Worm (Caenorhabditis elegans) whole organism, L4 larva: ENCODE data around the gene F56A8.3.
A peak's percentile ranks its signal among the peaks of the same experiment; 100 is the strongest.

Source experiments
- F10B5.3 ChIP-seq: sonication (generic microtip); optimal IDR thresholded peaks from 2 replicates; lab custom pipeline; 2016; ENCODE audit warnings: mild to moderate bottlenecking, missing genetic modification characterization, missing compliant biosample characterization
- F37D6.2 ChIP-seq: sonication (generic microtip); optimal IDR thresholded peaks from 2 replicates; lab custom pipeline; 2016; ENCODE audit warnings: mild to moderate bottlenecking, missing genetic modification characterization, missing compliant biosample characterization
- T20F7.1 ChIP-seq: fragments of 200-800 bp; sonication (Bioruptor generic); optimal IDR thresholded peaks from 2 replicates; lab custom pipeline; 2018; ENCODE audit warnings: mild to moderate bottlenecking, missing genetic modification characterization, missing compliant biosample characterization
- Y48G9A.11 ChIP-seq: fragments of 200-800 bp; sonication (Bioruptor generic); IDR thresholded peaks from 2 replicates; pipeline ENCODE4 v1.3.6; 2022; ENCODE audit warnings: missing genetic modification reagents, missing genetic modification characterization, missing compliant biosample characterization
- Y75B8A.6 ChIP-seq: fragments of 200-800 bp; sonication (Bioruptor generic); IDR thresholded peaks from 2 replicates; pipeline ENCODE4 v1.3.6; 2022; ENCODE audit warnings: missing genetic modification reagents, missing genetic modification characterization, missing compliant biosample characterization
- ZK337.2 ChIP-seq: fragments of 200-800 bp; sonication (Bioruptor generic); IDR thresholded peaks from 2 replicates; pipeline ENCODE4 v1.3.6; 2022; ENCODE audit warnings: missing genetic modification reagents, missing genetic modification characterization, missing compliant biosample characterization
- aha-1 ChIP-seq: fragments of 150-350 bp; peaks from one replicate; lab custom pipeline; 2014; ENCODE audit warnings: missing biosample characterization, missing genetic modification characterization
- arid-1 ChIP-seq: fragments of 200-800 bp; sonication (Bioruptor generic); conservative IDR thresholded peaks from 2 replicates; pipeline ENCODE4 v1.3.6; 2022; ENCODE audit warnings: missing genetic modification reagents, missing genetic modification characterization, missing compliant biosample characterization
- ceh-20 ChIP-seq: fragments of 200-800 bp; sonication (Bioruptor generic); IDR thresholded peaks from 2 replicates; pipeline ENCODE4 v1.3.6; 2022; ENCODE audit warnings: missing genetic modification reagents, missing genetic modification characterization, missing compliant biosample characterization
- ceh-62 ChIP-seq: sonication (generic microtip); optimal IDR thresholded peaks from 2 replicates; lab custom pipeline; 2017; ENCODE audit warnings: missing biosample characterization, missing genetic modification characterization
- ctbp-1 ChIP-seq: fragments of 200-800 bp; sonication (Bioruptor generic); IDR thresholded peaks from 2 replicates; pipeline ENCODE4 v1.3.6; 2022; ENCODE audit warnings: missing genetic modification reagents, missing genetic modification characterization, missing compliant biosample characterization
- daf-12 ChIP-seq: fragments of 150-350 bp; optimal IDR thresholded peaks from 2 replicates; lab custom pipeline; 2014; ENCODE audit warnings: missing biosample characterization, missing genetic modification reagents, missing genetic modification characterization
- daf-16 ChIP-seq, 3 experiments: sonication (generic microtip); optimal IDR thresholded peaks; 2 replicates each; lab custom pipeline; 2016 to 2017; ENCODE audit warnings: missing genetic modification characterization in 3 of 3, missing genetic modification reagents in 3 of 3, mild to moderate bottlenecking in 2 of 3, missing compliant biosample characterization in 2 of 3, missing biosample characterization in 1 of 3, moderate library complexity in 1 of 3
- daf-8 ChIP-seq: fragments of 200-800 bp; sonication (Bioruptor generic); IDR thresholded peaks from 2 replicates; pipeline ENCODE4 v1.3.6; 2022; ENCODE audit warnings: missing genetic modification characterization, missing compliant biosample characterization
- fos-1 ChIP-seq: fragments of 150-350 bp; optimal IDR thresholded peaks from 2 replicates; lab custom pipeline; 2014; ENCODE audit warnings: missing biosample characterization, missing genetic modification characterization
- gei-8 ChIP-seq: fragments of 200-800 bp; sonication (Bioruptor generic); optimal IDR thresholded peaks from 2 replicates; lab custom pipeline; 2018; ENCODE audit warnings: mild to moderate bottlenecking, missing genetic modification characterization, missing compliant biosample characterization
- hif-1 ChIP-seq, 2 experiments: sonication (generic microtip); optimal IDR thresholded peaks; 2 replicates each; lab custom pipeline; 2016 to 2017; ENCODE audit warnings: missing compliant biosample characterization in 2 of 2, missing genetic modification characterization in 2 of 2, missing genetic modification reagents in 2 of 2, missing genotype in 2 of 2, mild to moderate bottlenecking in 1 of 2
- jun-1 ChIP-seq: fragments of 150-350 bp; optimal IDR thresholded peaks from 2 replicates; lab custom pipeline; 2014; ENCODE audit warnings: missing biosample characterization, missing genetic modification reagents, missing genetic modification characterization
- lin-1 ChIP-seq: fragments of 200-800 bp; sonication (Bioruptor generic); IDR thresholded peaks from 2 replicates; pipeline ENCODE4 v1.3.6; 2022; ENCODE audit warnings: missing genetic modification reagents, missing genetic modification characterization, missing compliant biosample characterization
- lin-13 ChIP-seq: fragments of 150-350 bp; optimal IDR thresholded peaks from 2 replicates; lab custom pipeline; 2014; ENCODE audit warnings: missing biosample characterization, missing genetic modification reagents, missing genetic modification characterization
- lin-15B ChIP-seq: fragments of 150-350 bp; sonication (generic microtip); optimal IDR thresholded peaks from 3 replicates; lab custom pipeline; 2014; ENCODE audit warnings: missing biosample characterization, missing genetic modification characterization
- lin-29 ChIP-seq: fragments of 200-800 bp; sonication (Bioruptor generic); IDR thresholded peaks from 2 replicates; pipeline ENCODE4 v1.3.6; 2022; ENCODE audit warnings: missing genetic modification reagents, missing genetic modification characterization, missing compliant biosample characterization
- lin-38 ChIP-seq: fragments of 200-800 bp; sonication (Bioruptor generic); IDR thresholded peaks from 2 replicates; pipeline ENCODE4 v1.3.6; 2022; ENCODE audit warnings: missing genetic modification reagents, missing genetic modification characterization, missing compliant biosample characterization
- lir-3 ChIP-seq: sonication (generic microtip); optimal IDR thresholded peaks from 2 replicates; lab custom pipeline; 2016; ENCODE audit warnings: mild to moderate bottlenecking, missing genetic modification characterization, missing compliant biosample characterization
- madf-5 ChIP-seq, 2 experiments: fragments of 200-800 bp; sonication (Bioruptor generic); IDR thresholded peaks; 2 replicates each; pipeline ENCODE4 v1.3.6; 2022; ENCODE audit warnings: missing compliant biosample characterization in 2 of 2, missing genetic modification characterization in 2 of 2
- madf-9 ChIP-seq: fragments of 200-800 bp; sonication (Bioruptor generic); conservative IDR thresholded peaks from 2 replicates; pipeline ENCODE4 v1.3.6; 2022; ENCODE audit warnings: missing genetic modification reagents, missing genetic modification characterization, missing compliant biosample characterization
- mes-2 ChIP-seq: sonication (generic microtip); optimal IDR thresholded peaks from 2 replicates; lab custom pipeline; 2016; ENCODE audit warnings: missing genotype, mild to moderate bottlenecking, missing genetic modification characterization, missing compliant biosample characterization; ENCODE audit not compliant: poor library complexity, severe bottlenecking
- mxl-2 ChIP-seq: fragments of 200-800 bp; sonication (Bioruptor generic); conservative IDR thresholded peaks from 2 replicates; pipeline ENCODE4 v1.3.6; 2022; ENCODE audit warnings: missing genetic modification reagents, missing genetic modification characterization, missing compliant biosample characterization
- mxl-3 ChIP-seq: fragments of 200-800 bp; sonication (Bioruptor generic); optimal IDR thresholded peaks from 2 replicates; lab custom pipeline; 2018; ENCODE audit warnings: mild to moderate bottlenecking, missing genetic modification characterization, missing compliant biosample characterization
- nhr-102 ChIP-seq: sonication (generic microtip); optimal IDR thresholded peaks from 2 replicates; lab custom pipeline; 2016; ENCODE audit warnings: mild to moderate bottlenecking, missing genetic modification characterization, moderate library complexity, missing compliant biosample characterization
- nhr-11 ChIP-seq: fragments of 150-350 bp; optimal IDR thresholded peaks from 2 replicates; lab custom pipeline; 2014; ENCODE audit warnings: missing biosample characterization, missing genetic modification characterization
- nhr-237 ChIP-seq: sonication (generic microtip); optimal IDR thresholded peaks from 2 replicates; lab custom pipeline; 2017; ENCODE audit warnings: missing biosample characterization, missing genetic modification characterization
- nhr-28 ChIP-seq: fragments of 150-350 bp; optimal IDR thresholded peaks from 2 replicates; lab custom pipeline; 2014; ENCODE audit warnings: missing biosample characterization, missing genetic modification characterization
- nhr-41 ChIP-seq: fragments of 200-800 bp; sonication (Bioruptor generic); IDR thresholded peaks from 2 replicates; pipeline ENCODE4 v1.3.6; 2022; ENCODE audit warnings: missing genetic modification reagents, missing genetic modification characterization, missing compliant biosample characterization
- nhr-42 ChIP-seq: fragments of 200-800 bp; sonication (Bioruptor generic); IDR thresholded peaks from 2 replicates; pipeline ENCODE4 v1.3.6; 2022; ENCODE audit warnings: missing genetic modification characterization, missing compliant biosample characterization
- nhr-77 ChIP-seq: fragments of 150-350 bp; optimal IDR thresholded peaks from 2 replicates; lab custom pipeline; 2014; ENCODE audit warnings: missing biosample characterization, missing genetic modification characterization
- pha-4 ChIP-seq, 2 experiments: fragments of 150-350 bp in 1 of 2; fragments of 200-800 bp in 1 of 2; sonication (Bioruptor generic) in 1 of 2; IDR thresholded peaks in 1 of 2; optimal IDR thresholded peaks in 1 of 2; 2 replicates each; pipeline versions ENCODE4 v1.3.6 to Lab custom; 2014 to 2022; ENCODE audit warnings: missing genetic modification characterization in 2 of 2, missing genetic modification reagents in 2 of 2, missing biosample characterization in 1 of 2, missing compliant biosample characterization in 1 of 2
- php-3 ChIP-seq: fragments of 200-800 bp; sonication (Bioruptor generic); IDR thresholded peaks from 2 replicates; pipeline ENCODE4 v1.3.6; 2022; ENCODE audit warnings: missing genetic modification reagents, missing genetic modification characterization, missing compliant biosample characterization
- rbr-2 ChIP-seq: sonication (generic microtip); optimal IDR thresholded peaks from 2 replicates; lab custom pipeline; 2016; ENCODE audit warnings: missing genotype, missing genetic modification characterization, missing compliant biosample characterization
- set-16 ChIP-seq: fragments of 200-800 bp; sonication (Bioruptor generic); IDR thresholded peaks from 2 replicates; pipeline ENCODE4 v1.3.6; 2022; ENCODE audit warnings: missing genetic modification reagents, missing genetic modification characterization, missing compliant biosample characterization
- tag-97 ChIP-seq: fragments of 200-800 bp; sonication (Bioruptor generic); IDR thresholded peaks from 2 replicates; pipeline ENCODE4 v1.3.6; 2022; ENCODE audit warnings: missing genetic modification characterization, missing compliant biosample characterization
- tra-1 ChIP-seq: fragments of 200-800 bp; sonication (Bioruptor generic); IDR thresholded peaks from 2 replicates; pipeline ENCODE4 v1.3.6; 2022; ENCODE audit warnings: missing genetic modification reagents, missing genetic modification characterization, missing compliant biosample characterization
- unc-39 ChIP-seq: sonication (generic microtip); optimal IDR thresholded peaks from 2 replicates; lab custom pipeline; 2017; ENCODE audit warnings: missing biosample characterization, missing genetic modification characterization
- unc-62 ChIP-seq, 3 experiments: fragments of 150-350 bp in 1 of 3; sonication (generic microtip); optimal IDR thresholded peaks in 2 of 3; peaks in 1 of 3; 1 replicate in 1 of 3; 2 replicates in 2 of 3; lab custom pipeline; 2014 to 2017; ENCODE audit warnings: missing biosample characterization in 3 of 3, missing genetic modification characterization in 3 of 3, missing genetic modification reagents in 3 of 3, missing genotype in 1 of 3
- zip-2 ChIP-seq: fragments of 150-350 bp; optimal IDR thresholded peaks from 2 replicates; lab custom pipeline; 2014; ENCODE audit warnings: missing biosample characterization, missing genetic modification characterization
- ztf-11 ChIP-seq: fragments of 150-350 bp; optimal IDR thresholded peaks from 2 replicates; lab custom pipeline; 2014; ENCODE audit warnings: missing biosample characterization, missing genetic modification characterization

Gene F56A8.3

ce11 chrIII:13265566-13265965 lies 8.9 kb downstream of the F56A8.3 start, which contains the start of gene F56A8.5:
TSS of gene F56A8.5 (plus strand) at chrIII:13265866.
- TF ChIP-seq F37D6.2, result no peak
- no peak for TF ChIP-seq fos-1 (tag; lab: Kevin White, UChicago)
- TF ChIP-seq rbr-2 (tag; lab: Kevin White, UChicago), result no peak
- TF ChIP-seq lin-1 (GFP tag; lab: Robert Waterston, UW), result no peak
- TF ChIP-seq unc-39 (tag; lab: Kevin White, UChicago), result no peak
- TF ChIP-seq php-3 (GFP tag; lab: Robert Waterston, UW), result no peak
- no peak for TF ChIP-seq daf-8 (GFP tag; lab: Robert Waterston, UW)
- no peak for TF ChIP-seq gei-8 (GFP tag; lab: Kevin White, UChicago)
- no peak for TF ChIP-seq pha-4 (GFP tag; IDR thresholded peaks at IDR 0.05; lab: Robert Waterston, UW)
- no peak for TF ChIP-seq pha-4 (tag; optimal IDR thresholded peaks at IDR 0.05; lab: Kevin White, UChicago)
- no peak for TF ChIP-seq mes-2

ce11 chrIII:13267046-13267445 lies 10.4 kb downstream of the F56A8.3 start:
- TF ChIP-seq Y75B8A.6 (GFP tag; lab: Robert Waterston, UW), result no peak
- TF ChIP-seq lin-1 (GFP tag; lab: Robert Waterston, UW), result no peak
- TF ChIP-seq daf-12, result no peak
- no peak for TF ChIP-seq nhr-77 (tag; lab: Kevin White, UChicago)
- TF ChIP-seq set-16 (GFP tag; lab: Robert Waterston, UW), result peak; percentile 57
- no peak for TF ChIP-seq nhr-28 (tag; lab: Kevin White, UChicago)
- TF ChIP-seq php-3 (GFP tag; lab: Robert Waterston, UW), result 0 out of 2 replicates have a peak, but pooled peaks have one; percentile 8
- no peak for TF ChIP-seq ceh-20 (GFP tag; lab: Robert Waterston, UW)
- no peak for TF ChIP-seq arid-1
- no peak for TF ChIP-seq Y48G9A.11 (GFP tag; lab: Robert Waterston, UW)
- TF ChIP-seq unc-62 (GFP tag; optimal IDR thresholded peaks at IDR 0.05 in 1 of 2; lab: Kevin White, UChicago), result peak in 1 of 2 experiments; percentile 28
- no peak for TF ChIP-seq unc-62 (tag; optimal IDR thresholded peaks at IDR 0.05; lab: Kevin White, UChicago)
- TF ChIP-seq madf-5 (GFP tag; IDR thresholded peaks at IDR 0.05; lab: Robert Waterston, UW), result no peak
- TF ChIP-seq jun-1, result no peak
- no peak for TF ChIP-seq ctbp-1
- TF ChIP-seq nhr-11 (tag; lab: Kevin White, UChicago), result no peak
- TF ChIP-seq hif-1 (tag; optimal IDR thresholded peaks at IDR 0.05; lab: Kevin White, UChicago), result no peak
- no peak for TF ChIP-seq tra-1 (GFP tag; lab: Robert Waterston, UW)
- TF ChIP-seq zip-2 (tag; lab: Kevin White, UChicago), result no peak
- no peak for TF ChIP-seq lir-3 (tag; lab: Kevin White, UChicago)
- TF ChIP-seq nhr-237 (tag; lab: Kevin White, UChicago), result no peak
- no peak for TF ChIP-seq lin-15B (tag; lab: Kevin White, UChicago)
- no peak for TF ChIP-seq nhr-41
- TF ChIP-seq nhr-42 (GFP tag; lab: Robert Waterston, UW), result no peak
- no peak for TF ChIP-seq aha-1 (tag; lab: Kevin White, UChicago)
- TF ChIP-seq, all 104 proteins: peak for 3

- TF ChIP-seq mxl-3 (GFP tag; lab: Kevin White, UChicago) (peak; percentile 53), T20F7.1 (GFP tag; lab: Kevin White, UChicago) (no peak), lir-3 (tag; lab: Kevin White, UChicago) (no peak), lin-29 (GFP tag; lab: Robert Waterston, UW) (no peak), rbr-2 (tag; lab: Kevin White, UChicago) (peak; percentile 46), nhr-42 (GFP tag; lab: Robert Waterston, UW) (0 out of 2 replicates have a peak, but pooled peaks have one; percentile 59), tra-1 (GFP tag; lab: Robert Waterston, UW) (no peak), mxl-2 (GFP tag; lab: Robert Waterston, UW) (no peak), fos-1 (tag; lab: Kevin White, UChicago) (no peak), F10B5.3 (tag; lab: Kevin White, UChicago) (no peak), madf-9 (GFP tag; lab: Robert Waterston, UW) (no peak), ceh-62 (no peak), daf-8 (GFP tag; lab: Robert Waterston, UW) (no peak), ctbp-1 (peak; percentile 57; the same call in 1 of the 2 replicates), nhr-102 (tag; lab: Kevin White, UChicago) (peak; percentile 40), set-16 (GFP tag; lab: Robert Waterston, UW) (no peak), daf-16 (GFP tag; optimal IDR thresholded peaks at IDR 0.05; lab: Kevin White, UChicago) (peak in 1 of 2 experiments; percentile 3), daf-16 (tag; optimal IDR thresholded peaks at IDR 0.05; lab: Kevin White, UChicago) (peak; percentile 52), ZK337.2 (peak; percentile 54; the same call in 1 of the 2 replicates), ztf-11 (tag; lab: Kevin White, UChicago) (no peak), lin-38 (GFP tag; lab: Robert Waterston, UW) (peak; percentile 74), tag-97 (no peak), lin-13 (peak; percentile 32)
These were observed 12.2 kb downstream of the F56A8.3 start, which contains the start of gene cpf-2 for ce11 chrIII:13268856-13269255. TSS of gene cpf-2 (minus strand) at chrIII:13268883.
